Fruit fly (Drosophila melanogaster): Measurements from ENCODE around the gene XNP.

XNP gene

DNA sequence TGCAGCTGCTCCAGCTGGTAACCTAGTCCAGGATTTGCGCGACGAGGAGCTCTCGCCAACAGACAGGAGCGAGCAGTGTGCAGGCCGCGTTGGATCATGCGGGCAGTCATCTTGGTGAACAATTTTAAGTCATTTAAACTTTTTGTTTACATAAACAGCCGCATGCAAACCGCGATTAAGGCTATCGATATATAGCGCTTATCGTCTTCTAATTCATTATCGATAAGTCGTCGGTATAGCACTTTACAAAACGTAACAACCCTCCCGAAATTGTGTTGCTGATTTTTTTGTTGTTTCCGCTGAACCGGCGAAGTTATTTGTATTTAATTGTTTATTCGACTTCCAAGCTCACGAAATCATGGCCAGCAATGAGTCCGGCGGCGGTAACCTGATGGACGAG is 5.9 kb downstream of the XNP start, which contains the start of the genes CG4553 and MED28 (continued):
- TF ChIP-seq btn (GFP tag; optimal IDR thresholded peaks at IDR 0.05) (no peak), maf-S (GFP tag; optimal IDR thresholded peaks at IDR 0.05) (no peak), tna (GFP tag; IDR thresholded peaks at IDR 0.05; ENCODE audit: partially characterized antibody) (peak; percentile 78), CG34224 (GFP tag; IDR thresholded peaks at IDR 0.05; ENCODE audit: partially characterized antibody) (peak; percentile 89), zfh2 (GFP tag; optimal IDR thresholded peaks at IDR 0.05) (no peak), Nf-YC (tag; optimal IDR thresholded peaks at IDR 0.05) (peak; percentile 4), HLH4C (GFP tag; IDR thresholded peaks at IDR 0.05; ENCODE audit: partially characterized antibody) (peak; percentile 85), CG4617 (GFP tag; optimal IDR thresholded peaks at IDR 0.05; ENCODE audit: borderline replicate concordance) (peak; percentile 26), inv (GFP tag; IDR thresholded peaks at IDR 0.05; ENCODE audit: partially characterized antibody) (peak; percentile 62), trem (tag; optimal IDR thresholded peaks at IDR 0.05) (peak; percentile 32), exex (tag; optimal IDR thresholded peaks at IDR 0.05) (peak; percentile 15), dmrt99B (tag; optimal IDR thresholded peaks at IDR 0.05) (no peak), gsb-n (tag; optimal IDR thresholded peaks at IDR 0.05) (no peak), danr (GFP tag; IDR thresholded peaks at IDR 0.05) (no peak), Bgb (GFP tag; IDR thresholded peaks at IDR 0.05; ENCODE audit: partially characterized antibody) (peak; percentile 86), Dref (GFP tag; IDR thresholded peaks at IDR 0.05) (peak; percentile 85), crp (GFP tag; optimal IDR thresholded peaks at IDR 0.05) (peak in 1 of 2 experiments; percentile 63), gce (GFP tag; IDR thresholded peaks at IDR 0.05) (no peak), Rfx (GFP tag; IDR thresholded peaks at IDR 0.05) (0 out of 2 replicates have a peak, but pooled peaks have one; percentile 8), Myb (GFP tag; optimal IDR thresholded peaks at IDR 0.05) (peak; percentile 45), BEAF-32 (GFP tag; optimal IDR thresholded peaks at IDR 0.05) (peak; percentile 76), sim (GFP tag; IDR thresholded peaks at IDR 0.05) (no peak), ro (GFP tag; IDR thresholded peaks at IDR 0.05) (no peak), CG7786 (GFP tag; optimal IDR thresholded peaks at IDR 0.05) (no peak), Six4 (GFP tag; optimal IDR thresholded peaks at IDR 0.05) (no peak), hbn (GFP tag; IDR thresholded peaks at IDR 0.05; ENCODE audit: partially characterized antibody) (peak; percentile 85), Opbp (GFP tag; IDR thresholded peaks at IDR 0.05; ENCODE audit: partially characterized antibody) (peak; percentile 87; the same call in 2 of the 3 replicates), sr (GFP tag; IDR thresholded peaks at IDR 0.05) (no peak), sob (GFP tag; IDR thresholded peaks at IDR 0.05) (no peak), CG7963 (GFP tag; IDR thresholded peaks at IDR 0.05; ENCODE audit: partially characterized antibody) (peak; percentile 75), CG13287 (GFP tag; IDR thresholded peaks at IDR 0.05; ENCODE audit: partially characterized antibody) (peak; percentile 94), CG15073 (GFP tag; optimal IDR thresholded peaks at IDR 0.05) (no peak), nerfin-1 (tag; optimal IDR thresholded peaks at IDR 0.05) (peak; percentile 39), tio (GFP tag; optimal IDR thresholded peaks at IDR 0.05) (no peak), sna (GFP tag; IDR thresholded peaks at IDR 0.05; ENCODE audit: partially characterized antibody) (peak; percentile 87), bab2 (GFP tag; optimal IDR thresholded peaks at IDR 0.05) (no peak), dati (GFP tag; IDR thresholded peaks at IDR 0.05) (no peak), hb (GFP tag; IDR thresholded peaks at IDR 0.05; ENCODE audit: partially characterized antibody) (peak; percentile 66; the same call in 2 of the 3 replicates), CG13424 (tag; optimal IDR thresholded peaks at IDR 0.05) (no peak), CG9437 (GFP tag; optimal IDR thresholded peaks at IDR 0.05) (peak; percentile 80), repo (GFP tag; optimal IDR thresholded peaks at IDR 0.05) (no peak), CG17186 (GFP tag; optimal IDR thresholded peaks at IDR 0.05) (peak; percentile 60), pzg (GFP tag; optimal IDR thresholded peaks at IDR 0.05) (peak; percentile 50), trh (GFP tag; optimal IDR thresholded peaks at IDR 0.05) (no peak), fru (optimal IDR thresholded peaks at IDR 0.05) (no peak), HmgD (GFP tag; optimal IDR thresholded peaks at IDR 0.05) (no peak), CG3847 (GFP tag; IDR thresholded peaks at IDR 0.05) (no peak), ato (GFP tag; IDR thresholded peaks at IDR 0.05; ENCODE audit: partially characterized antibody) (peak; percentile 88), Poxn (GFP tag; IDR thresholded peaks at IDR 0.05) (no peak), CG31388 (GFP tag; optimal IDR thresholded peaks at IDR 0.05) (no peak)

Measured in whole organism, embryonic.